Fruit fly (Drosophila melanogaster) whole organism, larva: ENCODE measurements around the gene CG42526.

Experiments used
- noc ChIP-seq: fragments of 200-800 bp; sonication (Bioruptor generic); optimal IDR thresholded peaks from 3 replicates; lab custom pipeline; 2019; ENCODE audit warnings: missing biosample characterization, mild to moderate bottlenecking, missing genetic modification characterization, moderate library complexity

The CG42526 gene

DNA sequence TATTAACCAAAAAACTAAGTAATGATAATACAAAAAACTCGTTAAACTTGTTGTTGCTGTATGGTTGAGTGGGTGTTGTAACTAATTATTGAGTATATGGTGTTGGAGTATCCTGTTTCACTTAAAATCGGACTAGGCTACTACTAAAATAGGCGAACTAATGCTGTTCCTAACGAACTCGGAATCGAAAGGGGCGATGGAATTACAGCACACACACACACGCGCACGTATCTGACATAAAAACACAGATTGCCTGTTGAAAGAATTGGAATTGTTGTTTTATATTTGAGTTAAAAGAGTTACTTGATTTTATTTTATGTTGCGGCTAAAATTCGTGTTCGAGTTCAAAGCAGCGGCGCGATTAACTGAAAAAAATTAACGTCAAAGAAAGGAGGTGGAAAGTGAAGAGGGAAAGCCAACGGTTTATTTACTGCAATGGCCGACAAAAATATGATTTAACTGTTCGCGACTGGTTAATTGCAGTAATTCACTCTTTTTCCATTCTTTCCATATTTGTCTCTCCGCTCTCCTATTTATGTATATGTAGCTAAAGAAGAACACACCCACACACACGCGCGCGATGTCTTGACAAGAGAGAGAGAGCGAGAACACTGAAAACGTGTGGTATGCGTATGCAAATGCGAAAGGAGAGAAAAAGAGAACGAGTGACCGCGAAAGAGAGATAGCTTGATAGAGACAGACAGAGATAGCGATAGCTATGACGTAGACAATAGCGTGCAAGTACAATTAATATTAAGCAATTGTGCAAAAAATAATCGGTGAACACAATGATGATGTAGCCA lies 33.6 kb downstream of the CG42526 start:
- no peak for TF ChIP-seq noc (tag; lab: Kevin White, UChicago)

dm6 chr3L:9400697-9401353 lies 34.4 kb downstream of the CG42526 start:
- no peak for TF ChIP-seq noc (tag; lab: Kevin White, UChicago)

DNA sequence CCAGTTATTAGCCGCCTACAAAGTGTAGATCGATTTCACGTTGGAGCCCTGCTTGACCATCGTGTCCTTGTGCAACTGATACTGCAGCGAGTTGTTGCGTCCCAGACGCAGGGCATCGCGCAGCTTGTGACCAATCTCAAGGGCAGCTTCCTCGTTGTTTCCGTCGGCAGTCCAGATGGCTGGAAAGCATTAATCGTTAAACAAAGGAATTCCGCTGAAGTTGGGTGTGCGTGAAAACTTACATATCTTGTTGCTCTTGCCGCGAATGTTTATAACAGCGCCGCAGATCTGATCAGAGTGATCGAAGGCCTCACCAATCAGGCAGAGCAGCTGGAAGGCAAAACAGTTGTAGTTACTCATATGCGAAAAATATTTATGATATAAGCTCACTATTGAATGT lies 35.3 kb downstream of the CG42526 start:
- no peak for TF ChIP-seq noc (tag; lab: Kevin White, UChicago)

DNA sequence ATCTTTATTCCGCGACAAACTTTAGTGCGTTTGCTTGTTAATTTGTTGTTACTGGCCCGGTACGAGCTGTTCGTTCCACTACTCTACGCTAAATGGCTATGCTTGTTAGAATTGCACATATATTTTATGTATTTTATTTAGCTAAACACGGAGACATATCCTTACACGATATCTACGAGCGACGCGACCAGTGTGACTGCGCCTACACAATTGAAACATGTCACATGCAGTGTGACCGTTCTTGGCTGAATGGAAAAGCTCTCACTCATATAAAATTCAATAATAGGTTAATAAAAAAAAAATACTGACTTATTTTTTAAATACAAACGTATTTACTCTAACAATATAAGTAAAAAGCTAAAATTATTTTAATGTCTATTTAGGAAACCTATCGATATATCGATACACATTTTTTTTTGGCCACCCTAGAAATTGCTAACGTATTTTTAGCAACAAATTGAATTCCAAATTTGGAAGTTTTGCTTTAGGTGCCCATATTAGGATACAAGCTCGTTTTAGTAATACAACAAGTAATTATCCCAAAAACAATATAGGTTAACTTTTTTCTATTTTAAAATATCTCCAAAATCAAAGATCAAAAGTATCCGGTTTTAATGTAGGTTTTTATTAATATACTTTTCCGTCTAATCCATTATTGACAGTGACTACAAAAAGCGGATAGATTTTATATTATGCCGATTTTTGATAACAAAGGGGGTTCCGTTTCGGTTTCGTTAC lies 36.0 kb downstream of the CG42526 start, which contains the start of gene CG4080:
Gene CG4080, minus strand, starts transcription at position 215 of the 738 bp plus-strand sequence.
- TF ChIP-seq noc (tag; lab: Kevin White, UChicago) = peak; percentile 16

dm6 chr3L:9398435-9398981 lies 36.7 kb downstream of the CG42526 start:
- no peak for TF ChIP-seq noc (tag; lab: Kevin White, UChicago)

DNA sequence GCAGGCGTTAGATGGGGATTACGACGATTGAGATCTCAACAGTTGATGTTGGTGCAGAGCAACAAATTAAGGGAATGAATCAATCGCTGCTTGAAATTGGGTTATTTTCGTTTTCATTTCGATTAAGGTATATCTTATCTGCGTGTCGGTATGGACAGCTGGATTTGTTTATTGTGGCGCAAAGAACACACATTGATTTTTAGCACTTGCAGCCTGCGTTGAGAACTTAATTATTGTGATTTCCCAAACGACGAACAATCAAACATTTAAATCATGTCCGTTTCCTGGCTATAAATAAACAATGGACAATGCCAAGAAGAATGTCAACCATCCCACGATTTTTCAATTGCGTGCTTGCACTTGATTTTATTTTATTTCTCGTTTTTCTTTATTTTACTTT lies 37.2 kb downstream of the CG42526 start:
- TF ChIP-seq noc (tag; lab: Kevin White, UChicago) = no peak

dm6 chr3L:9397156-9397555 lies 38.0 kb downstream of the CG42526 start:
- peak; percentile 89 for TF ChIP-seq noc (tag; lab: Kevin White, UChicago)

- no peak for TF ChIP-seq noc (tag; lab: Kevin White, UChicago)
Observed at dm6 chr3L:9396704-9397103, 38.5 kb downstream of the CG42526 start.

DNA sequence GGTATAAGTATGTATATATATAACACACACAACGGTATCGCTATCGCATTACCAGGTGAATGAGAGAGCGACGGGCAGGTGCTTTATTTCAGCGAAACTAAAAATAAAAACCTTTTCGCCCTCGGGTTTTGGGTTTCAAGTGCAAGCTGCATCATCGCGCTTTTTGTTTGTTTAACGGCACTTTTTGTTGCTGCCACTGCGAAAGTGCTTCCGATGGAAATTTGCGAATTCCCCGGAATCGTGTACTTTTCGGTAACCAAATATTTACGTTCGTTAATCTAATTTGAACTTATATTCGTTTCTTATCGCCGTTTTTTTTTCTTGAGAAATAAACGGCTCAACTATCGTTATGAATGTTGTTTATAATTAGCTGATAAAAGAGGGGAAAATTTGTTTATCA lies 39.2 kb downstream of the CG42526 start:
- no peak for TF ChIP-seq noc (tag; lab: Kevin White, UChicago)

DNA sequence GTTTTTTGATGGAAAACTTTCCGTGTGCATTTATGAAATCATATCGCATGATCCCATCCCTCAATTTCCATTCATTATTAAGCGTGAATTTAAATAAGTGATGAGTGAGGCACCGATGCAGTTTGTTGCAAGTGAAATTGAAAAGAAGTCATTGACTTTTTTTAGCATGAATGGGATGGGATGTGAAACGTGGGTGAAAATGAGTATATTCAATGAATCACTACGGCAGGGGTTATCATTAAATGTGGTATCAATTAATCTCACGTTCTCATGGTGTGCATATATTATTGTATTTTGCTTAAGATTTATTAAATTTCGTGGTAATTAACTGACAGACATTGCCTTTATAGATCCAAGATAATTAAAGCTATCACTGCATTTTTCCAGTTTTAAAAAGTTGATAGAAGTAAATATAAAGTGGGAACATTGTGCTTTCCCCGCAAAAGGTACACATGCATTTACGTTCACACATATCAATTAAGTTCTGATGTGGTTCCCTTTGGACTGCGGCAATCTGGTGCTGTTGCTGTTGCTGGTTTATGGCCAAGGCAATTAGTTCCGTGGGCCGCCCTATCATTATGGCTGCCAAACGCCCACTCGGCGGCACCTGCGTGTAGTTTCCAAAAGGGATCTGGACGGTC lies 43.7 kb downstream of the CG42526 start:
- no peak for TF ChIP-seq noc (tag; lab: Kevin White, UChicago)

DNA sequence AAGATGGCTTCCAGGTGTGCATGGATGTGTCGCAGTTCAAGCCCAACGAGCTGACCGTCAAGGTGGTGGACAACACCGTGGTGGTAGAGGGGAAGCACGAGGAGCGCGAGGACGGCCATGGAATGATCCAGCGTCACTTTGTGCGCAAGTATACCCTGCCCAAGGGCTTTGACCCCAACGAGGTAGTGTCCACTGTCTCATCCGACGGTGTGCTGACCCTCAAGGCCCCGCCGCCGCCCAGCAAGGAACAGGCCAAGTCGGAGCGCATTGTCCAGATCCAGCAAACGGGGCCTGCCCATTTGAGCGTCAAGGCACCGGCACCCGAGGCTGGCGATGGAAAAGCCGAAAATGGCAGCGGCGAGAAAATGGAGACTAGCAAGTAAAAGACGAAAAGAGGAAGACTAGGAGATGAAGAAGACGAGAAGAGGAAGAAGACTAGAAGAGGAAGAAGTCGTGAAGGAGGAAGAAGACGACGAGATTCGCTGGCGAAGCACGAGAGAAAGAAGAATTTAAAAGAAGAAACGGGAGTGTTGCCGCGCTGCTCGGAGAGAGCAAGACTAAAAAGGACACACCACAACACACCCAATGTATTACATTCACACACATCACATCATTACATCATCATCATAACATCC lies 50.6 kb downstream of the CG42526 start:
- no peak for TF ChIP-seq noc (tag; lab: Kevin White, UChicago)
